Worm (Caenorhabditis elegans) whole organism, midembryonic: ENCODE data around the gene F55F1.2.

Experiments
- flt-1 ChIP-seq: fragments of 200-800 bp; sonication (Bioruptor generic); IDR thresholded peaks from 2 replicates; pipeline ENCODE4 v1.3.6; 2022; ENCODE audit warnings: missing genetic modification characterization, missing compliant biosample characterization
- med-1 ChIP-seq: sonication (generic microtip); optimal IDR thresholded peaks from 2 replicates; lab custom pipeline; 2017; ENCODE audit warnings: missing genetic modification characterization, mild to moderate bottlenecking, missing compliant biosample characterization, antibody characterized with exemption, missing genetic modification reagents; ENCODE audit not compliant: insufficient read depth
- ztf-23 ChIP-seq: fragments of 200-800 bp; sonication (Bioruptor generic); IDR thresholded peaks from 2 replicates; pipeline ENCODE4 v1.3.6; 2022; ENCODE audit warnings: missing genetic modification reagents, missing genetic modification characterization, missing compliant biosample characterization

DNA sequence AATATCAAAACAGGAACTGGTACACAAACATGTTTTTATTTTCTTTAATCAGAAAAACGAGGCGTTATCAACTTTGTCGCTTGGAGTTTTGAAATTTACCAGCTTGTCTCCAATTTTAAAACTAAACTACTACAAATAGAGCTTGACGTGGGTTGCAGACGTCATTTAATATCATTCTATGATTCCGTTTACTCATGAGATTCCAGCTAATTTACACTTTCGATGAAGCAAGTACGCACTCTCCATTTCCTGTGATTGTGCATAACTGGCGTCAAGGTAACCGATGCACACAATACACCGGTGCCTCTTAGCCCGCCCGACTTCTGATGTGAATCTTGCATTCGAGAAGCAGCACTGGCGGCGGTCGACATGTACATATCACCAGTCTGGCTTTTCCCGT lies 49.0 kb upstream of the F55F1.2 start:
- TF ChIP-seq ztf-23 (no peak), med-1 (GFP tag; lab: Kevin White, UChicago) (no peak), flt-1 (GFP tag; lab: Robert Waterston, UW) (no peak)
